Worm (Caenorhabditis elegans): ENCODE data around the gene lips-13.

ce11 chrII:1110901-1111300 lies 6.9 kb downstream of the lips-13 start, which contains the start of gene lips-11:
- TF ChIP-seq ztf-11 (tag; optimal IDR thresholded peaks at IDR 0.05) = no peak
- TF ChIP-seq ztf-7 (tag; optimal IDR thresholded peaks at IDR 0.05) = no peak
- TF ChIP-seq hlh-11 (tag; optimal IDR thresholded peaks at IDR 0.05) = no peak

Data from whole organism, L4 larva.